Fruit fly (Drosophila melanogaster) whole organism, prepupa: ENCODE measurements around the gene Bicra.

Experiments used
- Blimp-1 ChIP-seq: fragments of 200-800 bp; sonication (Bioruptor generic); optimal IDR thresholded peaks from 3 replicates; lab custom pipeline; 2017; ENCODE audit warnings: missing biosample characterization, missing genetic modification characterization, mild to moderate bottlenecking, moderate library complexity, missing genetic modification reagents
- CG10631 ChIP-seq: fragments of 200-800 bp; sonication (Bioruptor generic); optimal IDR thresholded peaks from 2 replicates; lab custom pipeline; 2016; ENCODE audit warnings: missing biosample characterization, missing genetic modification characterization
- CG10669 ChIP-seq: fragments of 200-800 bp; sonication (Bioruptor generic); optimal IDR thresholded peaks from 3 replicates; lab custom pipeline; 2018; ENCODE audit warnings: missing biosample characterization, mild to moderate bottlenecking, missing genetic modification characterization, moderate library complexity
- CG11294 ChIP-seq: fragments of 200-800 bp; sonication (Bioruptor generic); IDR thresholded peaks from 2 replicates; pipeline ENCODE4 v1.3.6; 2022; ENCODE audit warnings: missing biosample characterization, missing genetic modification characterization
- CG11762 ChIP-seq: fragments of 200-800 bp; sonication (Bioruptor generic); optimal IDR thresholded peaks from 3 replicates; lab custom pipeline; 2016; ENCODE audit warnings: missing biosample characterization, missing genetic modification characterization; ENCODE audit not compliant: insufficient read depth
- CG15336 ChIP-seq: fragments of 200-800 bp; sonication (Bioruptor generic); IDR thresholded peaks from 2 replicates; pipeline ENCODE4 v1.3.6; 2022; ENCODE audit warnings: missing biosample characterization, missing genetic modification characterization
- CG1621 ChIP-seq: fragments of 200-800 bp; sonication (Bioruptor generic); optimal IDR thresholded peaks from 3 replicates; lab custom pipeline; 2018; ENCODE audit warnings: missing biosample characterization, mild to moderate bottlenecking, missing genetic modification characterization
- CG16779 ChIP-seq: fragments of 200-800 bp; sonication (Bioruptor generic); optimal IDR thresholded peaks from 3 replicates; lab custom pipeline; 2017; ENCODE audit warnings: missing biosample characterization, mild to moderate bottlenecking, missing genetic modification characterization
- CG3032 ChIP-seq: fragments of 200-800 bp; optimal IDR thresholded peaks from 2 replicates; lab custom pipeline; 2019; ENCODE audit warnings: missing biosample characterization, mild to moderate bottlenecking, missing genetic modification characterization, moderate library complexity
- CG31627 ChIP-seq: fragments of 200-800 bp; sonication (Bioruptor generic); optimal IDR thresholded peaks from 3 replicates; lab custom pipeline; 2016; ENCODE audit warnings: missing biosample characterization, missing genetic modification characterization
- CG32006 ChIP-seq: fragments of 200-800 bp; sonication (Bioruptor generic); optimal IDR thresholded peaks from 3 replicates; lab custom pipeline; 2017; ENCODE audit warnings: missing biosample characterization, mild to moderate bottlenecking, missing genetic modification characterization
- CG34406 ChIP-seq: fragments of 200-800 bp; sonication (Bioruptor generic); optimal IDR thresholded peaks from 3 replicates; lab custom pipeline; 2016; ENCODE audit warnings: missing biosample characterization, missing genetic modification characterization
- CG3919 ChIP-seq: fragments of 200-800 bp; sonication (Bioruptor generic); optimal IDR thresholded peaks from 3 replicates; lab custom pipeline; 2016; ENCODE audit warnings: missing biosample characterization, missing genetic modification characterization
- CG4318 ChIP-seq: fragments of 200-800 bp; sonication (Bioruptor generic); optimal IDR thresholded peaks from 3 replicates; lab custom pipeline; 2017; ENCODE audit warnings: missing biosample characterization, mild to moderate bottlenecking, missing genetic modification characterization
- CG6276 ChIP-seq: fragments of 200-800 bp; sonication (Bioruptor generic); optimal IDR thresholded peaks from 2 replicates; lab custom pipeline; 2017; ENCODE audit warnings: missing biosample characterization, mild to moderate bottlenecking, missing genetic modification characterization
- CG6808 ChIP-seq: fragments of 200-800 bp; sonication (Bioruptor generic); optimal IDR thresholded peaks from 3 replicates; lab custom pipeline; 2017; ENCODE audit warnings: missing biosample characterization, missing genetic modification characterization, mild to moderate bottlenecking, moderate library complexity, missing genetic modification reagents
- CG6854 ChIP-seq: fragments of 200-800 bp; sonication (Bioruptor generic); optimal IDR thresholded peaks from 2 replicates; lab custom pipeline; 2017; ENCODE audit warnings: missing biosample characterization, mild to moderate bottlenecking, missing genetic modification characterization
- CG7368 ChIP-seq: fragments of 200-800 bp; sonication (Bioruptor generic); optimal IDR thresholded peaks from 3 replicates; lab custom pipeline; 2016; ENCODE audit warnings: missing biosample characterization, missing genetic modification characterization
- CG8119 ChIP-seq: fragments of 200-800 bp; sonication (Bioruptor generic); IDR thresholded peaks from 3 replicates; pipeline ENCODE4 v1.3.6; 2022; ENCODE audit warnings: missing biosample characterization, missing genetic modification characterization
- CG8319 ChIP-seq: fragments of 200-800 bp; sonication (Bioruptor generic); optimal IDR thresholded peaks from 3 replicates; lab custom pipeline; 2016; ENCODE audit warnings: missing biosample characterization, missing genetic modification characterization
- CG8632 ChIP-seq: fragments of 200-800 bp; sonication (Bioruptor generic); optimal IDR thresholded peaks from 3 replicates; lab custom pipeline; 2016; ENCODE audit warnings: missing biosample characterization, missing genetic modification characterization
- CG9139 ChIP-seq: fragments of 200-800 bp; sonication (Bioruptor generic); optimal IDR thresholded peaks from 3 replicates; lab custom pipeline; 2017; ENCODE audit warnings: missing biosample characterization, mild to moderate bottlenecking, missing genetic modification characterization
- Eip78C ChIP-seq: fragments of 200-800 bp; sonication (Bioruptor generic); peaks from one replicate; lab custom pipeline; 2016; ENCODE audit warnings: missing biosample characterization, missing genetic modification characterization
- Ets96B ChIP-seq: fragments of 200-800 bp; optimal IDR thresholded peaks from 2 replicates; lab custom pipeline; 2019; ENCODE audit warnings: missing biosample characterization, mild to moderate bottlenecking, missing genetic modification characterization, moderate library complexity
- Gug ChIP-seq: fragments of 200-800 bp; sonication (Bioruptor generic); IDR thresholded peaks from 2 replicates; pipeline ENCODE4 v1.3.6; 2022; ENCODE audit warnings: missing biosample characterization, missing genetic modification characterization
- Hr39 ChIP-seq: fragments of 200-800 bp; sonication (Bioruptor generic); optimal IDR thresholded peaks from 2 replicates; lab custom pipeline; 2016; ENCODE audit warnings: missing biosample characterization, missing genetic modification characterization
- Hr4 ChIP-seq: fragments of 200-800 bp; sonication (Bioruptor generic); optimal IDR thresholded peaks from 3 replicates; lab custom pipeline; 2016; ENCODE audit warnings: missing biosample characterization, missing genetic modification characterization
- Met ChIP-seq: fragments of 200-800 bp; sonication (Bioruptor generic); optimal IDR thresholded peaks from 3 replicates; lab custom pipeline; 2016; ENCODE audit warnings: missing biosample characterization, missing genetic modification characterization
- OdsH ChIP-seq: fragments of 200-800 bp; sonication (Bioruptor generic); optimal IDR thresholded peaks from 3 replicates; lab custom pipeline; 2016; ENCODE audit warnings: missing biosample characterization, missing genetic modification characterization
- Smox ChIP-seq: fragments of 200-800 bp; sonication (Bioruptor generic); optimal IDR thresholded peaks from 3 replicates; lab custom pipeline; 2016; ENCODE audit warnings: missing biosample characterization, missing genetic modification characterization
- Sox102F ChIP-seq: fragments of 200-800 bp; sonication (Bioruptor generic); optimal IDR thresholded peaks from 2 replicates; lab custom pipeline; 2016; ENCODE audit warnings: missing biosample characterization, mild to moderate bottlenecking, missing genetic modification characterization
- Sox14 ChIP-seq: fragments of 200-800 bp; sonication (Bioruptor generic); optimal IDR thresholded peaks from 3 replicates; lab custom pipeline; 2016; ENCODE audit warnings: missing biosample characterization, missing genetic modification characterization
- Sox15 ChIP-seq: fragments of 200-800 bp; sonication (Bioruptor generic); optimal IDR thresholded peaks from 3 replicates; lab custom pipeline; 2016; ENCODE audit warnings: missing biosample characterization, missing genetic modification characterization
- achi ChIP-seq: fragments of 200-800 bp; sonication (Bioruptor generic); optimal IDR thresholded peaks from 3 replicates; lab custom pipeline; 2016; ENCODE audit warnings: missing biosample characterization, missing genetic modification characterization
- acj6 ChIP-seq: fragments of 200-800 bp; sonication (Bioruptor generic); optimal IDR thresholded peaks from 3 replicates; lab custom pipeline; 2016; ENCODE audit warnings: missing biosample characterization, missing genetic modification characterization
- cyc ChIP-seq: fragments of 200-800 bp; sonication (Bioruptor generic); optimal IDR thresholded peaks from 3 replicates; lab custom pipeline; 2016; ENCODE audit warnings: missing biosample characterization, missing genetic modification characterization
- dac ChIP-seq: fragments of 200-800 bp; sonication (Bioruptor generic); optimal IDR thresholded peaks from 2 replicates; lab custom pipeline; 2017; ENCODE audit warnings: missing biosample characterization, mild to moderate bottlenecking, missing genetic modification characterization
- dsx ChIP-seq: fragments of 200-800 bp; optimal IDR thresholded peaks from 3 replicates; lab custom pipeline; 2019; ENCODE audit warnings: missing biosample characterization, mild to moderate bottlenecking, missing genetic modification characterization, moderate library complexity; ENCODE audit not compliant: poor library complexity, severe bottlenecking
- eg ChIP-seq: fragments of 200-800 bp; sonication (Bioruptor generic); IDR thresholded peaks from 3 replicates; pipeline ENCODE4 v1.3.6; 2022; ENCODE audit warnings: missing biosample characterization, missing genetic modification characterization
- esn ChIP-seq: fragments of 200-800 bp; sonication (Bioruptor generic); optimal IDR thresholded peaks from 2 replicates; lab custom pipeline; 2016; ENCODE audit warnings: missing biosample characterization, mild to moderate bottlenecking, missing genetic modification characterization, moderate library complexity
- fd59A ChIP-seq: fragments of 200-800 bp; sonication (Bioruptor generic); optimal IDR thresholded peaks from 2 replicates; lab custom pipeline; 2017; ENCODE audit warnings: missing biosample characterization, mild to moderate bottlenecking, missing genetic modification characterization, missing genetic modification reagents
- fd85E ChIP-seq: fragments of 200-800 bp; sonication (Bioruptor generic); optimal IDR thresholded peaks from 3 replicates; lab custom pipeline; 2016; ENCODE audit warnings: missing biosample characterization, missing genetic modification characterization
- fkh ChIP-seq: fragments of 200-800 bp; sonication (Bioruptor generic); optimal IDR thresholded peaks from 3 replicates; lab custom pipeline; 2017; ENCODE audit warnings: missing biosample characterization, mild to moderate bottlenecking, missing genetic modification characterization, moderate library complexity
- lz ChIP-seq: fragments of 200-800 bp; sonication (Bioruptor generic); optimal IDR thresholded peaks from 3 replicates; lab custom pipeline; 2016; ENCODE audit warnings: missing biosample characterization, missing genetic modification characterization
- net ChIP-seq: fragments of 200-800 bp; sonication (Bioruptor generic); optimal IDR thresholded peaks from 3 replicates; lab custom pipeline; 2016; ENCODE audit warnings: missing biosample characterization, missing genetic modification characterization
- pdm3 ChIP-seq: fragments of 200-800 bp; sonication (Bioruptor generic); optimal IDR thresholded peaks from 3 replicates; lab custom pipeline; 2016; ENCODE audit warnings: missing biosample characterization, missing genetic modification characterization
- spab ChIP-seq: fragments of 200-800 bp; sonication (Bioruptor generic); optimal IDR thresholded peaks from 2 replicates; lab custom pipeline; 2017; ENCODE audit warnings: missing biosample characterization, mild to moderate bottlenecking, missing genetic modification characterization, missing genetic modification reagents
- ss ChIP-seq, 2 experiments: fragments of 200-800 bp; sonication (Bioruptor generic); optimal IDR thresholded peaks; 2 replicates in 1 of 2; 3 replicates in 1 of 2; lab custom pipeline; 2017 to 2018; ENCODE audit warnings: mild to moderate bottlenecking in 2 of 2, missing biosample characterization in 2 of 2, missing genetic modification characterization in 2 of 2, moderate library complexity in 1 of 2
- svp ChIP-seq: fragments of 200-800 bp; sonication (Bioruptor generic); peaks from one replicate; lab custom pipeline; 2016; ENCODE audit warnings: missing biosample characterization, missing genetic modification characterization
- topi ChIP-seq: fragments of 200-800 bp; sonication (Bioruptor generic); optimal IDR thresholded peaks from 3 replicates; lab custom pipeline; 2016; ENCODE audit warnings: missing biosample characterization, missing genetic modification characterization
- vri ChIP-seq: fragments of 200-800 bp; sonication (Bioruptor generic); optimal IDR thresholded peaks from 3 replicates; lab custom pipeline; 2016; ENCODE audit warnings: missing biosample characterization, mild to moderate bottlenecking, missing genetic modification characterization

Bicra gene

dm6 chr3R:29063207-29063920, 524 bp downstream of the Bicra start:
- TF ChIP-seq topi (GFP tag; lab: Kevin White, UChicago): peak; percentile 57
- TF ChIP-seq pdm3: peak; percentile 67
- TF ChIP-seq CG34406 (GFP tag; lab: Kevin White, UChicago): peak; percentile 77
- TF ChIP-seq cyc (GFP tag; lab: Kevin White, UChicago): peak; percentile 50
- peak; percentile 58 for TF ChIP-seq acj6 (GFP tag; lab: Kevin White, UChicago)
- TF ChIP-seq Met (GFP tag; lab: Kevin White, UChicago): peak; percentile 76
- peak; percentile 86 for TF ChIP-seq esn
- TF ChIP-seq Hr39 (GFP tag; lab: Kevin White, UChicago): peak; percentile 58
- TF ChIP-seq dac: no peak
- TF ChIP-seq vri (GFP tag; lab: Kevin White, UChicago): no peak
- peak; percentile 68 for TF ChIP-seq Smox
- peak; percentile 41 for TF ChIP-seq CG11762
- TF ChIP-seq lz (GFP tag; lab: Kevin White, UChicago): peak; percentile 78
- peak; percentile 55 for TF ChIP-seq fkh (GFP tag; lab: Kevin White, UChicago)
- TF ChIP-seq dsx: peak; percentile 32
- peak; percentile 69 for TF ChIP-seq Sox15 (GFP tag; lab: Kevin White, UChicago)
- peak; percentile 32 for TF ChIP-seq CG3919 (GFP tag; lab: Kevin White, UChicago)
- no peak for TF ChIP-seq eg (GFP tag; lab: Robert Waterston, UW)
- peak; percentile 74 for TF ChIP-seq svp (GFP tag; lab: Kevin White, UChicago)
- TF ChIP-seq spab (GFP tag; lab: Kevin White, UChicago): peak; percentile 8
- TF ChIP-seq Sox102F (GFP tag; lab: Kevin White, UChicago): peak; percentile 83
- peak; percentile 78 for TF ChIP-seq CG32006 (GFP tag; lab: Kevin White, UChicago)
- TF ChIP-seq CG6854 (GFP tag; lab: Kevin White, UChicago): no peak
- peak; percentile 82 for TF ChIP-seq CG10631
- TF ChIP-seq CG16779 (tag; lab: Kevin White, UChicago): no peak
- peak; percentile 91 for TF ChIP-seq Eip78C
- peak; percentile 63 for TF ChIP-seq CG8319 (GFP tag; lab: Kevin White, UChicago)
- peak; percentile 65 for TF ChIP-seq Ets96B (tag; lab: Kevin White, UChicago)
- peak; percentile 67 for TF ChIP-seq net (GFP tag; lab: Kevin White, UChicago)
- peak; percentile 61 for TF ChIP-seq CG4318
- peak; percentile 73 for TF ChIP-seq achi (GFP tag; lab: Kevin White, UChicago)
- peak in 1 of 2 experiments; percentile 18 for TF ChIP-seq ss (GFP tag; optimal IDR thresholded peaks at IDR 0.05; lab: Kevin White, UChicago)
- TF ChIP-seq Hr4: peak; percentile 84
- TF ChIP-seq fd59A: peak; percentile 62
- TF ChIP-seq CG8632 (GFP tag; lab: Kevin White, UChicago): peak; percentile 74
- peak; percentile 81 for TF ChIP-seq Sox14 (GFP tag; lab: Kevin White, UChicago)
- peak; percentile 9 for TF ChIP-seq Blimp-1 (GFP tag; lab: Kevin White, UChicago)
- TF ChIP-seq Gug (GFP tag; lab: Robert Waterston, UW): no peak
- peak; percentile 75 for TF ChIP-seq CG6808
- TF ChIP-seq CG3032 (tag; lab: Kevin White, UChicago): peak; percentile 78
- TF ChIP-seq OdsH (GFP tag; lab: Kevin White, UChicago): peak; percentile 63
- TF ChIP-seq CG6276 (GFP tag; lab: Kevin White, UChicago): peak; percentile 35
- TF ChIP-seq fd85E: no peak
- TF ChIP-seq CG11294: no peak
- TF ChIP-seq CG7368 (GFP tag; lab: Kevin White, UChicago): peak; percentile 28
- TF ChIP-seq CG8119 (GFP tag; lab: Robert Waterston, UW): no peak
- TF ChIP-seq CG9139 (GFP tag; lab: Kevin White, UChicago): peak; percentile 18
- TF ChIP-seq CG1621 (tag; lab: Kevin White, UChicago): peak; percentile 37
- peak; percentile 72 for TF ChIP-seq CG10669 (GFP tag; lab: Kevin White, UChicago)
- TF ChIP-seq CG15336 (GFP tag; lab: Robert Waterston, UW): no peak
- TF ChIP-seq CG31627 (GFP tag; lab: Kevin White, UChicago): peak; percentile 62
